Fruit fly (Drosophila melanogaster): ENCODE measurements around the gene CG31802.

CG31802 gene

dm6 chr2L:18159172-18159571 lies 49.9 kb downstream of the CG31802 start, which contains the start of gene JMJD4:
Gene JMJD4 (minus strand): TSS chr2L:18159272.
- TF ChIP-seq CG7101 (tag; optimal IDR thresholded peaks at IDR 0.05) = no peak
- no peak for TF ChIP-seq kay (GFP tag; ENCODE audit: borderline replicate concordance)
- TF ChIP-seq pad (GFP tag; optimal IDR thresholded peaks at IDR 0.05) = no peak
- no peak for TF ChIP-seq tj (GFP tag; optimal IDR thresholded peaks at IDR 0.05)
- no peak for TF ChIP-seq CG1620 (GFP tag; optimal IDR thresholded peaks at IDR 0.05)
- no peak for TF ChIP-seq Hr96 (GFP tag; optimal IDR thresholded peaks at IDR 0.05)
- no peak for TF ChIP-seq Mnt (GFP tag; optimal IDR thresholded peaks at IDR 0.05)
- no peak for TF ChIP-seq CG11617 (GFP tag; optimal IDR thresholded peaks at IDR 0.05)
- TF ChIP-seq toe (GFP tag; optimal IDR thresholded peaks at IDR 0.05) = no peak
- TF ChIP-seq cic (GFP tag; optimal IDR thresholded peaks at IDR 0.05) = no peak
- TF ChIP-seq Clk (GFP tag; optimal IDR thresholded peaks at IDR 0.05) = no peak
- TF ChIP-seq cnc (optimal IDR thresholded peaks at IDR 0.05) = no peak
- no peak for TF ChIP-seq CG14711 (tag; optimal IDR thresholded peaks at IDR 0.05)
- no peak for TF ChIP-seq Crg-1 (GFP tag; optimal IDR thresholded peaks at IDR 0.05)
- TF ChIP-seq CG7045 (GFP tag; optimal IDR thresholded peaks at IDR 0.05) = no peak
- TF ChIP-seq CG12768 (GFP tag; optimal IDR thresholded peaks at IDR 0.05) = no peak
- TF ChIP-seq CG5204 (GFP tag; optimal IDR thresholded peaks at IDR 0.05) = no peak
- TF ChIP-seq CG33017 (tag; optimal IDR thresholded peaks at IDR 0.05) = no peak
- no peak for TF ChIP-seq bab1 (GFP tag; optimal IDR thresholded peaks at IDR 0.05)

DNA sequence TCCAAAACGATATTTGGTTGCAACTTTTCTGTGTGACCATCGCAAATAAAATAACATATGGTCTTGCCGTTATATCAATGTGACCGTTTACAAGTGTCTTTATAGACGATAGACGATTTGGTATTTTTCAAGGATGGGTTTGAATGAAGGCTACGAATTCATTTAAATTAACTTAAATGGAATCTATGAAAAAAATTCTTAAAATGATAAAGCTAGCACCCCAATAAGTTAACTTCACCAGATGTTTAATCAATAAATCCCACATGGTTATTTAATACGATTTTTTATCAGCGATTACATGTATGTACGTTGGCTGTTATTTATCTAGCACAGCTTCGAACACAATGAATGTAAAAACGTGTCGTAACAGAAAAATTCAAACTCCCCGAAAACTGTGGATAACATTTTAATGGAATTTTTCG lies 50.4 kb downstream of the CG31802 start:
- TF ChIP-seq tj (GFP tag; optimal IDR thresholded peaks at IDR 0.05) (no peak), Hr96 (GFP tag; optimal IDR thresholded peaks at IDR 0.05) (no peak), CG7045 (GFP tag; optimal IDR thresholded peaks at IDR 0.05) (no peak), CG11617 (GFP tag; optimal IDR thresholded peaks at IDR 0.05) (no peak), bab1 (GFP tag; optimal IDR thresholded peaks at IDR 0.05) (no peak), CG12768 (GFP tag; optimal IDR thresholded peaks at IDR 0.05) (no peak), CG5204 (GFP tag; optimal IDR thresholded peaks at IDR 0.05) (no peak), CG7101 (tag; optimal IDR thresholded peaks at IDR 0.05) (no peak), Mnt (GFP tag; optimal IDR thresholded peaks at IDR 0.05) (no peak), CG33017 (tag; optimal IDR thresholded peaks at IDR 0.05) (no peak), Crg-1 (GFP tag; optimal IDR thresholded peaks at IDR 0.05) (no peak), CG1620 (GFP tag; optimal IDR thresholded peaks at IDR 0.05) (no peak), kay (GFP tag; ENCODE audit: borderline replicate concordance) (no peak), cic (GFP tag; optimal IDR thresholded peaks at IDR 0.05) (no peak), CG14711 (tag; optimal IDR thresholded peaks at IDR 0.05) (no peak), Clk (GFP tag; optimal IDR thresholded peaks at IDR 0.05) (no peak)
